Fruit fly (Drosophila melanogaster) whole organism, wandering third instar larva: ENCODE data around the gene CG5167.

ENCODE experiments used
- CG9705 ChIP-seq: fragments of 200-800 bp; sonication (Bioruptor generic); optimal IDR thresholded peaks from 2 replicates; lab custom pipeline; 2018; ENCODE audit warnings: missing biosample characterization, mild to moderate bottlenecking, missing genetic modification characterization
- CrebA ChIP-seq: fragments of 200-800 bp; sonication (Bioruptor generic); optimal IDR thresholded peaks from 2 replicates; lab custom pipeline; 2016; ENCODE audit warnings: missing biosample characterization, mild to moderate bottlenecking, missing genetic modification characterization, borderline replicate concordance
- Dfd ChIP-seq: fragments of >200 bp; optimal IDR thresholded peaks from 2 replicates; lab custom pipeline; 2017; ENCODE audit warnings: missing biosample characterization, missing genetic modification characterization
- GATAd ChIP-seq: sonication (Bioruptor generic); optimal IDR thresholded peaks from 2 replicates; lab custom pipeline; 2016; ENCODE audit warnings: missing biosample characterization, missing genetic modification characterization
- HLH106 ChIP-seq: fragments of 200-800 bp; optimal IDR thresholded peaks from 3 replicates; lab custom pipeline; 2019; ENCODE audit warnings: missing biosample characterization, mild to moderate bottlenecking, missing genetic modification characterization, moderate library complexity
- Hnf4 ChIP-seq: fragments of 200-800 bp; sonication (Bioruptor generic); optimal IDR thresholded peaks from 2 replicates; lab custom pipeline; 2016; ENCODE audit warnings: missing biosample characterization, mild to moderate bottlenecking, missing genetic modification characterization
- Hr78 ChIP-seq: fragments of >200 bp; optimal IDR thresholded peaks from 2 replicates; lab custom pipeline; 2017; ENCODE audit warnings: missing biosample characterization, missing genetic modification characterization
- Hr83 ChIP-seq: fragments of 200-300 bp; sonication (Bioruptor generic); optimal IDR thresholded peaks from 2 replicates; lab custom pipeline; 2016; ENCODE audit warnings: missing biosample characterization, mild to moderate bottlenecking, missing genetic modification characterization, moderate library complexity; ENCODE audit not compliant: poor library complexity, severe bottlenecking
- Jra ChIP-seq: sonication (Bioruptor generic); optimal IDR thresholded peaks from 2 replicates; lab custom pipeline; 2016; ENCODE audit warnings: missing biosample characterization, missing genetic modification characterization
- Mio ChIP-seq: sonication (Bioruptor generic); optimal IDR thresholded peaks from 2 replicates; lab custom pipeline; 2016; ENCODE audit warnings: missing biosample characterization, missing genetic modification characterization
- Myc ChIP-seq: fragments of >200 bp; optimal IDR thresholded peaks from 2 replicates; lab custom pipeline; 2017
- N ChIP-seq: fragments of >200 bp; optimal IDR thresholded peaks from 2 replicates; lab custom pipeline; 2018; ENCODE audit warnings: missing biosample characterization, missing external identifiers, missing genetic modification characterization
- OdsH ChIP-seq: fragments of 200-800 bp; sonication (Bioruptor generic); optimal IDR thresholded peaks from 2 replicates; lab custom pipeline; 2016; ENCODE audit warnings: missing biosample characterization, mild to moderate bottlenecking, missing genetic modification characterization
- Sp1 ChIP-seq: fragments of 200-800 bp; sonication (Bioruptor generic); optimal IDR thresholded peaks from 3 replicates; lab custom pipeline; 2019; ENCODE audit warnings: missing biosample characterization, mild to moderate bottlenecking, missing genetic modification characterization, moderate library complexity
- Vsx2 ChIP-seq: fragments of 200-300, 225-300 bp; sonication (Bioruptor generic); optimal IDR thresholded peaks from 2 replicates; lab custom pipeline; 2018; ENCODE audit warnings: missing biosample characterization, missing genetic modification characterization; ENCODE audit not compliant: partially characterized antibody
- br ChIP-seq: fragments of 200-800 bp; sonication (Bioruptor generic); optimal IDR thresholded peaks from 2 replicates; lab custom pipeline; 2016; ENCODE audit warnings: missing biosample characterization, missing genetic modification characterization
- brk ChIP-seq: fragments of 200-800 bp; sonication (Bioruptor generic); optimal IDR thresholded peaks from 2 replicates; lab custom pipeline; 2016; ENCODE audit warnings: missing biosample characterization, mild to moderate bottlenecking, missing genetic modification characterization
- dl ChIP-seq, 2 experiments: fragments of 175-275, 200-275 bp in 1 of 2; fragments of 200-275 bp in 1 of 2; sonication (Bioruptor generic); optimal IDR thresholded peaks; lab custom pipeline; 2018; ENCODE audit warnings: mild to moderate bottlenecking in 2 of 2, missing biosample characterization in 2 of 2, missing genetic modification characterization in 2 of 2, moderate library complexity in 2 of 2; ENCODE audit not compliant: partially characterized antibody in 2 of 2, insufficient read depth in 1 of 2
- dmrt93B ChIP-seq: fragments of 200-800 bp; sonication (Bioruptor generic); optimal IDR thresholded peaks from 2 replicates; lab custom pipeline; 2018; ENCODE audit warnings: missing biosample characterization, mild to moderate bottlenecking, missing genetic modification characterization
- dsf ChIP-seq: sonication (Bioruptor generic); optimal IDR thresholded peaks from 2 replicates; lab custom pipeline; 2016; ENCODE audit warnings: missing biosample characterization, missing genetic modification characterization, borderline replicate concordance
- foxo ChIP-seq, 2 experiments: fragments of 200-800 bp; sonication (Bioruptor generic); optimal IDR thresholded peaks; 2 replicates in 1 of 2; 3 replicates in 1 of 2; lab custom pipeline; 2016 to 2017; ENCODE audit warnings: missing biosample characterization in 2 of 2, missing genetic modification characterization in 2 of 2
- h ChIP-seq: fragments of 200-800 bp; sonication (Bioruptor generic); optimal IDR thresholded peaks from 3 replicates; lab custom pipeline; 2016; ENCODE audit warnings: missing biosample characterization, mild to moderate bottlenecking, missing genetic modification characterization
- jim ChIP-seq: fragments of 175-275, 200-325 bp; sonication (Bioruptor generic); optimal IDR thresholded peaks from 2 replicates; lab custom pipeline; 2016; ENCODE audit warnings: missing biosample characterization, mild to moderate bottlenecking, missing genetic modification characterization
- lola ChIP-seq: fragments of >200 bp; optimal IDR thresholded peaks from 2 replicates; lab custom pipeline; 2017; ENCODE audit warnings: missing biosample characterization, missing genetic modification characterization
- pan ChIP-seq: fragments of >200 bp; optimal IDR thresholded peaks from 2 replicates; lab custom pipeline; 2017
- psq ChIP-seq: fragments of 200-800 bp; sonication (Bioruptor generic); optimal IDR thresholded peaks from 3 replicates; lab custom pipeline; 2017; ENCODE audit warnings: missing biosample characterization, mild to moderate bottlenecking, missing genetic modification characterization, moderate library complexity
- rgr ChIP-seq: fragments of 200-800 bp; sonication (Bioruptor generic); optimal IDR thresholded peaks from 3 replicates; lab custom pipeline; 2016; ENCODE audit warnings: missing biosample characterization, mild to moderate bottlenecking, missing genetic modification characterization
- sage ChIP-seq: fragments of 200-800 bp; sonication (Bioruptor generic); optimal IDR thresholded peaks from 2 replicates; lab custom pipeline; 2016; ENCODE audit warnings: missing biosample characterization, mild to moderate bottlenecking, missing genetic modification characterization
- sv ChIP-seq: fragments of 200-800 bp; sonication (Bioruptor generic); optimal IDR thresholded peaks from 3 replicates; lab custom pipeline; 2016; ENCODE audit warnings: missing biosample characterization, missing genetic modification characterization
- tai ChIP-seq: sonication (Bioruptor generic); optimal IDR thresholded peaks from 2 replicates; lab custom pipeline; 2016; ENCODE audit warnings: missing biosample characterization, missing genetic modification characterization
- usp ChIP-seq: fragments of >200 bp; optimal IDR thresholded peaks from 2 replicates; lab custom pipeline; 2017; ENCODE audit warnings: missing biosample characterization, missing genetic modification characterization

The CG5167 gene

dm6 chr3R:12395880-12396279 is 10.5 kb upstream of the CG5167 start, which contains the start of the genes CG10096 and CG10097:
TSS of gene CG10096 (minus strand) at chr3R:12395980.
TSS of gene CG10097 (minus strand) at chr3R:12395980.
- no peak for TF ChIP-seq lola (GFP tag; lab: Kevin White, UChicago)
- no peak for TF ChIP-seq OdsH (GFP tag; lab: Kevin White, UChicago)
- no peak for TF ChIP-seq usp (GFP tag; lab: Kevin White, UChicago)
- no peak for TF ChIP-seq Sp1 (GFP tag; lab: Kevin White, UChicago)
- no peak for TF ChIP-seq Mio (GFP tag; lab: Kevin White, UChicago)
- no peak for TF ChIP-seq jim (GFP tag; lab: Kevin White, UChicago)
- TF ChIP-seq Dfd (GFP tag; lab: Kevin White, UChicago), result no peak
- TF ChIP-seq tai (GFP tag; lab: Kevin White, UChicago), result no peak
- no peak for TF ChIP-seq dl (GFP tag; optimal IDR thresholded peaks at IDR 0.05; lab: Kevin White, UChicago; ENCODE audit: insufficient read depth in 1 of 2, partially characterized antibody in 2 of 2)
- TF ChIP-seq br (GFP tag; lab: Kevin White, UChicago), result no peak
- no peak for TF ChIP-seq dmrt93B (GFP tag; lab: Kevin White, UChicago)
- TF ChIP-seq h (GFP tag; lab: Kevin White, UChicago), result no peak
- no peak for TF ChIP-seq dsf (GFP tag; lab: Kevin White, UChicago)
- TF ChIP-seq Jra (GFP tag; lab: Kevin White, UChicago), result no peak
- no peak for TF ChIP-seq CG9705 (GFP tag; lab: Kevin White, UChicago)
- TF ChIP-seq foxo (GFP tag; optimal IDR thresholded peaks at IDR 0.05; lab: Kevin White, UChicago), result no peak
- no peak for TF ChIP-seq rgr
- TF ChIP-seq, all 38 proteins: peak for 0

- TF ChIP-seq N (GFP tag; lab: Kevin White, UChicago) (no peak), GATAd (GFP tag; lab: Kevin White, UChicago) (no peak), Hr78 (GFP tag; lab: Kevin White, UChicago) (no peak), CG9705 (GFP tag; lab: Kevin White, UChicago) (no peak), Vsx2 (GFP tag; lab: Kevin White, UChicago) (no peak), Jra (GFP tag; lab: Kevin White, UChicago) (no peak), brk (no peak), Sp1 (GFP tag; lab: Kevin White, UChicago) (no peak), h (GFP tag; lab: Kevin White, UChicago) (peak; percentile 24), psq (GFP tag; lab: Kevin White, UChicago) (no peak), sage (GFP tag; lab: Kevin White, UChicago) (peak; percentile 38), br (GFP tag; lab: Kevin White, UChicago) (no peak), dsf (GFP tag; lab: Kevin White, UChicago) (no peak), sv (GFP tag; lab: Kevin White, UChicago) (no peak), Hnf4 (GFP tag; lab: Kevin White, UChicago) (no peak), Myc (lab: Kevin White, UChicago) (no peak), CrebA (GFP tag; lab: Kevin White, UChicago) (peak; percentile 28), pan (lab: Kevin White, UChicago) (no peak), HLH106 (no peak)
Observed at dm6 chr3R:12398054-12398453, 8.3 kb upstream of the CG5167 start.

dm6 chr3R:12398620-12399247 is 7.6 kb upstream of the CG5167 start, which contains the start of gene Cyp9f3:
TSS of gene Cyp9f3 (minus strand) at chr3R:12398929.
- TF ChIP-seq HLH106 (no peak), rgr (peak; percentile 9), CrebA (GFP tag; lab: Kevin White, UChicago) (peak; percentile 32), Mio (GFP tag; lab: Kevin White, UChicago) (no peak), Hr78 (GFP tag; lab: Kevin White, UChicago) (no peak), Hr83 (GFP tag; lab: Kevin White, UChicago) (no peak), lola (GFP tag; lab: Kevin White, UChicago) (no peak), Vsx2 (GFP tag; lab: Kevin White, UChicago) (peak; percentile 20), CG9705 (GFP tag; lab: Kevin White, UChicago) (no peak), jim (GFP tag; lab: Kevin White, UChicago) (no peak)
